Fruit fly (Drosophila melanogaster): ENCODE data around the gene EMC3.

DNA sequence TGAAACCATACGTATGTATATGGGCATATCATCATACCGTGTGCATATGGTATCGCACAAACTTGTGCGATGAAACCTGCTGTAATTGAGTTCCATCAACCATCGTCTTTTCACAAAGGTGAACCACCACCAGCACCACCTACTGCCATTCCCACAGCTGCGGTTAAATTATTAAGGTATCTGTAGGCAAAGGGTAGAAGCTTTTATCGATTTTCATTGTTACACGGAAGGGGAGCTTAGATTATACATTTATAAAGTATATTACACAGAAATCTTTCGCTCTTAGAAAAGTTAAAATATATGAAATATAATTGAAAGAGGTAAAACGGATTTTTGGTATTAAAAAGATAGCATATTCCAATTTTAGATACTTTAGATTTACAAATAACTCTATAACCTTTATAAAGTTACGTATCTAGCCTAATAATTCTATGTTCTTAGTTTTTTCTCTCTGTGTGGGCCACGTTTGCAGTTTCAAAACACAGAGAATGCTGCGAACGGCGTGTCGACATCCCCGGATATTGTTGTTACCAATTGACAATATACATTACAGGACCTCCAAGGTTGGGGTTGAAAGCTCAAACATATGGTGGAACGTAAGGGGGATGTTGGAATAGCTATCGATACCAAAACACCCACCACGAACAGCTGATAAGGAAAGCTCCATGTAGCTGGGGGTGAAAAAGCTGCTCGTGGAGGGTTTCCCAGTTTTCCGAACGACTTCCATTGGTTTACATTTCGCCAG is 28.4 kb upstream of the EMC3 start, which contains the start of gene CG6495:
- TF ChIP-seq Hr96 (GFP tag; optimal IDR thresholded peaks at IDR 0.05): no peak
- TF ChIP-seq CG33017 (tag; optimal IDR thresholded peaks at IDR 0.05): peak; percentile 44
- TF ChIP-seq CG12768 (GFP tag; optimal IDR thresholded peaks at IDR 0.05): peak; percentile 10
- no peak for TF ChIP-seq CG11617 (GFP tag; optimal IDR thresholded peaks at IDR 0.05)
- peak; percentile 8 for TF ChIP-seq tj (GFP tag; optimal IDR thresholded peaks at IDR 0.05)
- TF ChIP-seq Mnt (GFP tag; optimal IDR thresholded peaks at IDR 0.05): no peak
- no peak for TF ChIP-seq kay (GFP tag; ENCODE audit: borderline replicate concordance)
- TF ChIP-seq Clk (GFP tag; optimal IDR thresholded peaks at IDR 0.05): no peak
- TF ChIP-seq cnc (optimal IDR thresholded peaks at IDR 0.05): no peak
- TF ChIP-seq CG7045 (GFP tag; optimal IDR thresholded peaks at IDR 0.05): no peak
- no peak for TF ChIP-seq pad (GFP tag; optimal IDR thresholded peaks at IDR 0.05)
- TF ChIP-seq CG14711 (tag; optimal IDR thresholded peaks at IDR 0.05): no peak

All from whole organism, adult.